Fruit fly (Drosophila melanogaster) whole organism, embryonic: ENCODE results near the gene Rab23.

Experiments
- Atf3 ChIP-seq: fragments of 200-800 bp; sonication (Bioruptor generic); optimal IDR thresholded peaks from 3 replicates; lab custom pipeline; 2016; ENCODE audit warnings: missing biosample characterization, missing genetic modification characterization
- CG10462 ChIP-seq: fragments of 200-800 bp; sonication (Bioruptor generic); optimal IDR thresholded peaks from 2 replicates; lab custom pipeline; 2016; ENCODE audit warnings: missing biosample characterization, missing genetic modification characterization
- CG10543 ChIP-seq: fragments of 200-800 bp; sonication (Bioruptor generic); optimal IDR thresholded peaks from 3 replicates; lab custom pipeline; 2017; ENCODE audit warnings: missing biosample characterization, mild to moderate bottlenecking, missing genetic modification characterization, moderate library complexity
- CG11085 ChIP-seq: fragments of 200-800 bp; sonication (Bioruptor generic); IDR thresholded peaks from 2 replicates; pipeline ENCODE4 v1.3.6; 2022; ENCODE audit warnings: missing biosample characterization, missing genetic modification characterization
- CG12299 ChIP-seq: fragments of 200-800 bp; sonication (Bioruptor generic); optimal IDR thresholded peaks from 2 replicates; lab custom pipeline; 2018; ENCODE audit warnings: missing biosample characterization, mild to moderate bottlenecking, missing genetic modification characterization
- CG12769 ChIP-seq: fragments of 200-800 bp; sonication (Bioruptor generic); optimal IDR thresholded peaks from 2 replicates; lab custom pipeline; 2019; ENCODE audit warnings: missing biosample characterization, mild to moderate bottlenecking, missing genetic modification characterization, moderate library complexity
- CG13123 ChIP-seq: fragments of 200-800 bp; sonication (Bioruptor generic); optimal IDR thresholded peaks from 2 replicates; lab custom pipeline; 2016; ENCODE audit warnings: missing biosample characterization, missing genetic modification characterization
- CG16813 ChIP-seq: fragments of 200-800 bp; sonication (Bioruptor generic); IDR thresholded peaks from 3 replicates; pipeline ENCODE4 v1.3.6; 2022; ENCODE audit warnings: missing biosample characterization, missing genetic modification characterization; ENCODE audit not compliant: partially characterized antibody
- CG18011 ChIP-seq: fragments of 200-800 bp; sonication (Bioruptor generic); optimal IDR thresholded peaks from 2 replicates; lab custom pipeline; 2017; ENCODE audit warnings: missing biosample characterization, missing genetic modification characterization, mild to moderate bottlenecking, moderate library complexity, missing genotype
- CG2116 ChIP-seq: fragments of 200-800 bp; sonication (Bioruptor generic); optimal IDR thresholded peaks from 3 replicates; lab custom pipeline; 2018; ENCODE audit warnings: missing biosample characterization, mild to moderate bottlenecking, missing genetic modification characterization
- CG2129 ChIP-seq: fragments of 200-800 bp; sonication (Bioruptor generic); IDR thresholded peaks from 2 replicates; pipeline ENCODE4 v1.3.6; 2022; ENCODE audit warnings: missing biosample characterization, missing genetic modification characterization; ENCODE audit not compliant: partially characterized antibody
- CG2889 ChIP-seq: fragments of 200-800 bp; sonication (Bioruptor generic); IDR thresholded peaks from 3 replicates; pipeline ENCODE4 v1.3.6; 2022; ENCODE audit warnings: missing biosample characterization, missing genetic modification characterization
- CG3065 ChIP-seq: fragments of 200-800 bp; sonication (Bioruptor generic); optimal IDR thresholded peaks from 2 replicates; lab custom pipeline; 2016; ENCODE audit warnings: missing biosample characterization, missing genetic modification characterization
- CG31388 ChIP-seq: fragments of 200-800 bp; sonication (Bioruptor generic); optimal IDR thresholded peaks from 2 replicates; lab custom pipeline; 2016; ENCODE audit warnings: missing biosample characterization, missing genetic modification characterization
- CG3847 ChIP-seq: fragments of 200-800 bp; sonication (Bioruptor generic); IDR thresholded peaks from 2 replicates; pipeline ENCODE4 v1.3.6; 2022; ENCODE audit warnings: missing biosample characterization, missing genetic modification characterization
- CG4282 ChIP-seq: fragments of 200-800 bp; sonication (Bioruptor generic); optimal IDR thresholded peaks from 2 replicates; lab custom pipeline; 2016; ENCODE audit warnings: missing biosample characterization, missing genetic modification characterization
- CG4854 ChIP-seq: fragments of 200-800 bp; sonication (Bioruptor generic); optimal IDR thresholded peaks from 2 replicates; lab custom pipeline; 2016; ENCODE audit warnings: missing biosample characterization, missing genetic modification characterization, inconsistent platforms
- CG7745 ChIP-seq: fragments of 200-800 bp; sonication (Bioruptor generic); optimal IDR thresholded peaks from 2 replicates; lab custom pipeline; 2018; ENCODE audit warnings: missing biosample characterization, mild to moderate bottlenecking, missing genetic modification characterization, moderate library complexity
- CG7987 ChIP-seq: fragments of 200-800 bp; sonication (Bioruptor generic); optimal IDR thresholded peaks from 2 replicates; lab custom pipeline; 2018; ENCODE audit warnings: missing biosample characterization, mild to moderate bottlenecking, missing genetic modification characterization, moderate library complexity
- CG8478 ChIP-seq: fragments of >200 bp; optimal IDR thresholded peaks from 2 replicates; lab custom pipeline; 2018
- CG9437 ChIP-seq: fragments of 200-800 bp; sonication (Bioruptor generic); optimal IDR thresholded peaks from 2 replicates; lab custom pipeline; 2018; ENCODE audit warnings: missing biosample characterization, mild to moderate bottlenecking, missing genetic modification characterization
- Dip2 ChIP-seq: fragments of 200-800 bp; sonication (Bioruptor generic); IDR thresholded peaks from 2 replicates; pipeline ENCODE4 v1.3.6; 2022; ENCODE audit warnings: missing biosample characterization, missing genetic modification characterization
- Ets97D ChIP-seq: fragments of 200-800 bp; sonication (Bioruptor generic); optimal IDR thresholded peaks from 3 replicates; lab custom pipeline; 2016; ENCODE audit warnings: missing biosample characterization, missing genetic modification characterization
- Fer3 ChIP-seq: fragments of 200-800 bp; sonication (Bioruptor generic); optimal IDR thresholded peaks from 2 replicates; lab custom pipeline; 2018; ENCODE audit warnings: missing biosample characterization, mild to moderate bottlenecking, missing genetic modification characterization, moderate library complexity
- Hr39 ChIP-seq: fragments of >200 bp; optimal IDR thresholded peaks from 2 replicates; lab custom pipeline; 2017
- Jarid2 ChIP-seq: fragments of 200-800 bp; sonication (Bioruptor generic); optimal IDR thresholded peaks from 3 replicates; lab custom pipeline; 2017; ENCODE audit warnings: mild to moderate bottlenecking, missing biosample characterization, missing genetic modification reagents, missing genetic modification characterization
- Lpt ChIP-seq: fragments of >200 bp; optimal IDR thresholded peaks from 2 replicates; lab custom pipeline; 2018; ENCODE audit warnings: missing biosample characterization, missing genetic modification characterization
- Mad ChIP-seq: fragments of 200-800 bp; sonication (Bioruptor generic); optimal IDR thresholded peaks from 2 replicates; lab custom pipeline; 2016; ENCODE audit warnings: missing biosample characterization, missing genetic modification characterization
- Max ChIP-seq: fragments of 200-800 bp; sonication (Bioruptor generic); optimal IDR thresholded peaks from 2 replicates; lab custom pipeline; 2016; ENCODE audit warnings: missing biosample characterization, mild to moderate bottlenecking, missing genetic modification characterization
- Mes4 ChIP-seq: fragments of 200-800 bp; sonication (Bioruptor generic); optimal IDR thresholded peaks from 2 replicates; lab custom pipeline; 2016; ENCODE audit warnings: missing biosample characterization, missing genetic modification characterization
- NFAT ChIP-seq: fragments of 200-800 bp; sonication (Bioruptor generic); IDR thresholded peaks from 2 replicates; pipeline ENCODE4 v1.3.6; 2022; ENCODE audit warnings: missing biosample characterization, missing genetic modification characterization
- Oli ChIP-seq: fragments of 200-800 bp; sonication (Bioruptor generic); optimal IDR thresholded peaks from 2 replicates; lab custom pipeline; 2018; ENCODE audit warnings: missing biosample characterization, mild to moderate bottlenecking, missing genetic modification characterization, moderate library complexity
- PHDP ChIP-seq: fragments of 200-800 bp; sonication (Bioruptor generic); optimal IDR thresholded peaks from 3 replicates; lab custom pipeline; 2018; ENCODE audit warnings: missing biosample characterization, mild to moderate bottlenecking, missing genetic modification characterization, moderate library complexity
- Scr ChIP-seq: fragments of 200-800 bp; sonication (Bioruptor generic); IDR thresholded peaks from 2 replicates; pipeline ENCODE4 v1.3.6; 2022; ENCODE audit warnings: missing biosample characterization, missing genetic modification characterization; ENCODE audit not compliant: partially characterized antibody
- Side ChIP-seq: fragments of 200-800 bp; sonication (Bioruptor generic); optimal IDR thresholded peaks from 2 replicates; lab custom pipeline; 2016; ENCODE audit warnings: missing biosample characterization, missing genetic modification characterization
- Sox100B ChIP-seq: fragments of 200-800 bp; sonication (Bioruptor generic); optimal IDR thresholded peaks from 3 replicates; lab custom pipeline; 2018; ENCODE audit warnings: missing biosample characterization, mild to moderate bottlenecking, missing genetic modification characterization
- Tbp ChIP-seq: fragments of >200 bp; optimal IDR thresholded peaks from 2 replicates; lab custom pipeline; 2018; ENCODE audit warnings: missing biosample characterization, missing genetic modification characterization
- Vsx1 ChIP-seq: fragments of 200-800 bp; sonication (Bioruptor generic); optimal IDR thresholded peaks from 2 replicates; lab custom pipeline; 2017; ENCODE audit warnings: missing biosample characterization, mild to moderate bottlenecking, missing genetic modification characterization, missing genetic modification reagents
- amos ChIP-seq: fragments of 200-800 bp; sonication (Bioruptor generic); IDR thresholded peaks from 2 replicates; pipeline ENCODE4 v1.3.6; 2022; ENCODE audit warnings: missing biosample characterization, missing genetic modification characterization; ENCODE audit not compliant: partially characterized antibody
- bigmax ChIP-seq: fragments of 200-800 bp; sonication (Bioruptor generic); optimal IDR thresholded peaks from 2 replicates; lab custom pipeline; 2018; ENCODE audit warnings: missing biosample characterization, mild to moderate bottlenecking, missing genetic modification characterization
- chn ChIP-seq: fragments of 200-800 bp; sonication (Bioruptor generic); optimal IDR thresholded peaks from 2 replicates; lab custom pipeline; 2016; ENCODE audit warnings: missing biosample characterization, missing genetic modification characterization
- dysf ChIP-seq: fragments of 200-800 bp; sonication (Bioruptor generic); IDR thresholded peaks from 3 replicates; pipeline ENCODE4 v1.3.6; 2022; ENCODE audit warnings: missing biosample characterization, missing genetic modification characterization
- emc ChIP-seq: fragments of 200-800 bp; sonication (Bioruptor generic); optimal IDR thresholded peaks from 2 replicates; lab custom pipeline; 2016; ENCODE audit warnings: missing biosample characterization, missing genetic modification characterization
- exex ChIP-seq: fragments of 200-800 bp; sonication (Bioruptor generic); optimal IDR thresholded peaks from 4 replicates; lab custom pipeline; 2018; ENCODE audit warnings: missing biosample characterization, mild to moderate bottlenecking, missing genetic modification characterization, moderate library complexity
- insv ChIP-seq, 2 experiments: fragments of 200-800 bp; sonication (Bioruptor generic); optimal IDR thresholded peaks; 3 replicates each; lab custom pipeline; 2016 to 2018; ENCODE audit warnings: missing biosample characterization in 2 of 2, missing genetic modification characterization in 2 of 2
- kah ChIP-seq: fragments of 200-800 bp; sonication (Bioruptor generic); optimal IDR thresholded peaks from 2 replicates; lab custom pipeline; 2018; ENCODE audit warnings: missing biosample characterization, mild to moderate bottlenecking, missing genetic modification characterization
- nau ChIP-seq: fragments of 200-800 bp; sonication (Bioruptor generic); optimal IDR thresholded peaks from 3 replicates; lab custom pipeline; 2017; ENCODE audit warnings: missing biosample characterization, mild to moderate bottlenecking, missing genetic modification characterization, missing genetic modification reagents
- org-1 ChIP-seq: fragments of 200-800 bp; sonication (Bioruptor generic); optimal IDR thresholded peaks from 2 replicates; lab custom pipeline; 2017; ENCODE audit warnings: missing biosample characterization, missing genetic modification characterization
- peb ChIP-seq: fragments of 200-800 bp; sonication (Bioruptor generic); IDR thresholded peaks from 2 replicates; pipeline ENCODE4 v1.3.6; 2022; ENCODE audit warnings: missing biosample characterization, missing genetic modification characterization
- run ChIP-seq: fragments of 200-800 bp; sonication (Bioruptor generic); optimal IDR thresholded peaks from 3 replicates; lab custom pipeline; 2018; ENCODE audit warnings: missing biosample characterization, mild to moderate bottlenecking, missing genetic modification characterization
- sob ChIP-seq: fragments of 200-800 bp; sonication (Bioruptor generic); IDR thresholded peaks from 2 replicates; pipeline ENCODE4 v1.3.6; 2022; ENCODE audit warnings: missing biosample characterization, missing genetic modification characterization

Rab23 gene

DNA sequence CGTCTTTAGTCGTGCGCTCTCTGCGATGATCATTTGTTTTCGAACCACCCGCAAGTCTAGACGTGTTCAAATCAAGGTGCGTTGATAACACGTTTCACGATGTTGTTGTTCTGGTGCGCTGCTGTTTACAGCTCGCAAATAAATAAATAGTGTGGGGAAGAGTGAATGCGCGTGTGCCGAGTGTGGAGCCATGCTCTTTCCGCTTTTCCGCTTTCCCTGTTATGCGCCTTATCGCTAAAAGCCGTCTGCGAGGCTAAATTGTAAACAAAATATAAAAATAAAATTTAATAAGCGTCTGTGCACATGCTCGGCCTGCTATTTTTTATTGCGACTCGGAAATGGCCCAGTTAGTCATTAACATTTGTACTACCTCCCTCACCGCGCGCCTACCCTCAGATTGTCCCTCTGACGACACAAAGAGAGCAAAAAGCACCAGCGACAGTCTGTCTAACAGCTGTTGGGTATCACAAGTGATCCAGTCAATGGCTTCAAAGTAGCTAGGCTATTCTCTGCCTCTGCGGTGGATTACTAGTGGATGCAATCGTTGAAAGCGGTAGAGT, 12.5 kb downstream of the Rab23 start (continued):
- TF ChIP-seq Max (GFP tag; lab: Kevin White, UChicago) (peak; percentile 78), nau (GFP tag; lab: Kevin White, UChicago) (no peak), amos (GFP tag; lab: Robert Waterston, UW) (no peak; the same call in 1 of the 2 replicates), CG9437 (GFP tag; lab: Kevin White, UChicago) (no peak), CG7745 (tag; lab: Kevin White, UChicago) (peak; percentile 85), Ets97D (peak; percentile 26), org-1 (GFP tag; lab: Kevin White, UChicago) (peak; percentile 83), Atf3 (peak; percentile 54), CG4282 (GFP tag; lab: Kevin White, UChicago) (no peak), Mes4 (GFP tag; lab: Kevin White, UChicago) (peak; percentile 64), Hr39 (lab: Kevin White, UChicago) (no peak), sob (GFP tag; lab: Robert Waterston, UW) (peak; percentile 50; the same call in 1 of the 2 replicates), Side (GFP tag; lab: Kevin White, UChicago) (peak; percentile 88), Jarid2 (peak; percentile 65), CG31388 (no peak), Vsx1 (GFP tag; lab: Kevin White, UChicago) (peak; percentile 88), insv (GFP tag; optimal IDR thresholded peaks at IDR 0.05; lab: Kevin White, UChicago) (peak; percentile 2 to 70), CG4854 (GFP tag; lab: Kevin White, UChicago) (peak; percentile 44), PHDP (tag; lab: Kevin White, UChicago) (peak; percentile 83), Sox100B (GFP tag; lab: Kevin White, UChicago) (no peak), CG3847 (GFP tag; lab: Robert Waterston, UW) (0 out of 2 replicates have a peak, but pooled peaks have one; percentile 17), run (peak; percentile 75), CG3065 (peak; percentile 55), chn (GFP tag; lab: Kevin White, UChicago) (peak; percentile 39), CG16813 (GFP tag; lab: Robert Waterston, UW) (no peak), NFAT (GFP tag; lab: Robert Waterston, UW) (no peak), CG12299 (tag; lab: Kevin White, UChicago) (peak; percentile 91), Oli (tag; lab: Kevin White, UChicago) (peak; percentile 20), CG2116 (GFP tag; lab: Kevin White, UChicago) (peak; percentile 67), Mad (GFP tag; lab: Kevin White, UChicago) (peak; percentile 77), CG10543 (GFP tag; lab: Kevin White, UChicago) (peak; percentile 97), kah (GFP tag; lab: Kevin White, UChicago) (peak; percentile 86), peb (GFP tag; lab: Robert Waterston, UW) (no peak), Fer3 (tag; lab: Kevin White, UChicago) (peak; percentile 71), bigmax (GFP tag; lab: Kevin White, UChicago) (peak; percentile 70), CG2889 (no peak), CG8478 (lab: Kevin White, UChicago) (no peak), CG18011 (peak; percentile 63), Scr (peak; percentile 33), Dip2 (GFP tag; lab: Robert Waterston, UW) (no peak), CG13123 (peak; percentile 71), CG10462 (no peak), CG12769 (tag; lab: Kevin White, UChicago) (no peak), exex (peak; percentile 78), dysf (peak; percentile 19; the same call in 1 of the 3 replicates), CG2129 (no peak), Tbp (no peak), Lpt (GFP tag; lab: Kevin White, UChicago) (no peak), CG7987 (GFP tag; lab: Kevin White, UChicago) (peak; percentile 97), emc (GFP tag; lab: Kevin White, UChicago) (no peak), CG11085 (GFP tag; lab: Robert Waterston, UW) (no peak)
